Worm (Caenorhabditis elegans) whole organism, mixed stage, embryonic: ENCODE results near the gene C01G6.3.

Source experiments
- bed-3 ChIP-seq: fragments of 200-800 bp; sonication (Bioruptor generic); optimal IDR thresholded peaks from 3 replicates; lab custom pipeline; 2018; ENCODE audit warnings: mild to moderate bottlenecking, missing genetic modification characterization, moderate library complexity, missing compliant biosample characterization
- hlh-1 ChIP-seq: fragments of 150-350 bp; optimal IDR thresholded peaks from 2 replicates; lab custom pipeline; 2014; ENCODE audit warnings: missing biosample characterization, missing genetic modification reagents, missing genetic modification characterization
- lsy-2 ChIP-seq: fragments of 150-350 bp; optimal IDR thresholded peaks from 2 replicates; lab custom pipeline; 2014; ENCODE audit warnings: missing biosample characterization, missing genetic modification characterization
- nhr-28 ChIP-seq: fragments of 150-350 bp; optimal IDR thresholded peaks from 2 replicates; lab custom pipeline; 2014; ENCODE audit warnings: missing biosample characterization, missing genetic modification characterization
- tbx-8 ChIP-seq: fragments of 200-800 bp; sonication (Bioruptor generic); optimal IDR thresholded peaks from 2 replicates; lab custom pipeline; 2018; ENCODE audit warnings: mild to moderate bottlenecking, missing genetic modification characterization, moderate library complexity, missing compliant biosample characterization

DNA sequence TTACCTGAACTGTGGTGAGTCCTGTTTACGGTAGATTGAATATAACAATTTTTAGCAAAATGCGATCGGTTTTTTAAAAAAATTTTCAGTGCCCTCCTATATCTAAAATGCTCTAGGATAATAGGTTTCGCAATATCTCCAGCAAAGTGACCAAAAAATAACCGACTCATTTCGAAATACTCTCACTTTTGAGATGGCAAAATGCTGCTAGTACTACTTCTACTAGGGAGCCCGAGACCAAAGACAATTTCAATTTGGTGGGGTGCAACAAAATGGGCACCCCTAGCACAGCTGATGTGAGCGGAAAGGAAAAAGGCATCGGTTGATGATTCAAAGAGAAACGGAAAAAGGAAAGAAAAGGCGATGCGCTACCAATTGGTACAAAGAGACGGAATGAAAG lies 33.9 kb downstream of the C01G6.3 start:
- TF ChIP-seq hlh-1 (tag; lab: Kevin White, UChicago) (no peak), tbx-8 (GFP tag; lab: Kevin White, UChicago) (no peak), bed-3 (GFP tag; lab: Kevin White, UChicago) (no peak), lsy-2 (tag; lab: Kevin White, UChicago) (no peak), nhr-28 (tag; lab: Kevin White, UChicago) (no peak)
